Fruit fly (Drosophila melanogaster) whole organism, prepupa: ENCODE measurements around the gene CG18273.

Experiments
- CG10631 ChIP-seq: fragments of 200-800 bp; sonication (Bioruptor generic); optimal IDR thresholded peaks from 2 replicates; lab custom pipeline; 2016; ENCODE audit warnings: missing biosample characterization, missing genetic modification characterization
- CG10669 ChIP-seq: fragments of 200-800 bp; sonication (Bioruptor generic); optimal IDR thresholded peaks from 3 replicates; lab custom pipeline; 2018; ENCODE audit warnings: missing biosample characterization, mild to moderate bottlenecking, missing genetic modification characterization, moderate library complexity
- CG11294 ChIP-seq: fragments of 200-800 bp; sonication (Bioruptor generic); IDR thresholded peaks from 2 replicates; pipeline ENCODE4 v1.3.6; 2022; ENCODE audit warnings: missing biosample characterization, missing genetic modification characterization
- CG11762 ChIP-seq: fragments of 200-800 bp; sonication (Bioruptor generic); optimal IDR thresholded peaks from 3 replicates; lab custom pipeline; 2016; ENCODE audit warnings: missing biosample characterization, missing genetic modification characterization; ENCODE audit not compliant: insufficient read depth
- CG11902 ChIP-seq: fragments of 200-800 bp; sonication (Bioruptor generic); optimal IDR thresholded peaks from 3 replicates; lab custom pipeline; 2016; ENCODE audit warnings: missing biosample characterization, missing genetic modification characterization
- CG15336 ChIP-seq: fragments of 200-800 bp; sonication (Bioruptor generic); IDR thresholded peaks from 2 replicates; pipeline ENCODE4 v1.3.6; 2022; ENCODE audit warnings: missing biosample characterization, missing genetic modification characterization
- CG1621 ChIP-seq: fragments of 200-800 bp; sonication (Bioruptor generic); optimal IDR thresholded peaks from 3 replicates; lab custom pipeline; 2018; ENCODE audit warnings: missing biosample characterization, mild to moderate bottlenecking, missing genetic modification characterization
- CG3032 ChIP-seq: fragments of 200-800 bp; optimal IDR thresholded peaks from 2 replicates; lab custom pipeline; 2019; ENCODE audit warnings: missing biosample characterization, mild to moderate bottlenecking, missing genetic modification characterization, moderate library complexity
- CG31627 ChIP-seq: fragments of 200-800 bp; sonication (Bioruptor generic); optimal IDR thresholded peaks from 3 replicates; lab custom pipeline; 2016; ENCODE audit warnings: missing biosample characterization, missing genetic modification characterization
- CG34406 ChIP-seq: fragments of 200-800 bp; sonication (Bioruptor generic); optimal IDR thresholded peaks from 3 replicates; lab custom pipeline; 2016; ENCODE audit warnings: missing biosample characterization, missing genetic modification characterization
- CG4318 ChIP-seq: fragments of 200-800 bp; sonication (Bioruptor generic); optimal IDR thresholded peaks from 3 replicates; lab custom pipeline; 2017; ENCODE audit warnings: missing biosample characterization, mild to moderate bottlenecking, missing genetic modification characterization
- CG6163 ChIP-seq: fragments of 200-800 bp; sonication (Bioruptor generic); IDR thresholded peaks from 3 replicates; pipeline ENCODE4 v1.3.6; 2022; ENCODE audit warnings: missing biosample characterization, missing genetic modification characterization
- CG6808 ChIP-seq: fragments of 200-800 bp; sonication (Bioruptor generic); optimal IDR thresholded peaks from 3 replicates; lab custom pipeline; 2017; ENCODE audit warnings: missing biosample characterization, missing genetic modification characterization, mild to moderate bottlenecking, moderate library complexity, missing genetic modification reagents
- CG6854 ChIP-seq: fragments of 200-800 bp; sonication (Bioruptor generic); optimal IDR thresholded peaks from 2 replicates; lab custom pipeline; 2017; ENCODE audit warnings: missing biosample characterization, mild to moderate bottlenecking, missing genetic modification characterization
- CG7368 ChIP-seq: fragments of 200-800 bp; sonication (Bioruptor generic); optimal IDR thresholded peaks from 3 replicates; lab custom pipeline; 2016; ENCODE audit warnings: missing biosample characterization, missing genetic modification characterization
- CG8119 ChIP-seq: fragments of 200-800 bp; sonication (Bioruptor generic); IDR thresholded peaks from 3 replicates; pipeline ENCODE4 v1.3.6; 2022; ENCODE audit warnings: missing biosample characterization, missing genetic modification characterization
- CG8319 ChIP-seq: fragments of 200-800 bp; sonication (Bioruptor generic); optimal IDR thresholded peaks from 3 replicates; lab custom pipeline; 2016; ENCODE audit warnings: missing biosample characterization, missing genetic modification characterization
- CG8632 ChIP-seq: fragments of 200-800 bp; sonication (Bioruptor generic); optimal IDR thresholded peaks from 3 replicates; lab custom pipeline; 2016; ENCODE audit warnings: missing biosample characterization, missing genetic modification characterization
- CG9139 ChIP-seq: fragments of 200-800 bp; sonication (Bioruptor generic); optimal IDR thresholded peaks from 3 replicates; lab custom pipeline; 2017; ENCODE audit warnings: missing biosample characterization, mild to moderate bottlenecking, missing genetic modification characterization
- Eip75B ChIP-seq: fragments of 200-800 bp; sonication (Bioruptor generic); optimal IDR thresholded peaks from 3 replicates; lab custom pipeline; 2016; ENCODE audit warnings: missing biosample characterization, missing genetic modification characterization
- Eip78C ChIP-seq: fragments of 200-800 bp; sonication (Bioruptor generic); peaks from one replicate; lab custom pipeline; 2016; ENCODE audit warnings: missing biosample characterization, missing genetic modification characterization
- Eip93F ChIP-seq: fragments of 200-800 bp; sonication (Bioruptor generic); optimal IDR thresholded peaks from 2 replicates; lab custom pipeline; 2016; ENCODE audit warnings: missing biosample characterization, mild to moderate bottlenecking, missing genetic modification characterization
- Ets21C ChIP-seq: fragments of 200-800 bp; sonication (Bioruptor generic); optimal IDR thresholded peaks from 3 replicates; lab custom pipeline; 2016; ENCODE audit warnings: missing biosample characterization, missing genetic modification characterization
- Gug ChIP-seq: fragments of 200-800 bp; sonication (Bioruptor generic); IDR thresholded peaks from 2 replicates; pipeline ENCODE4 v1.3.6; 2022; ENCODE audit warnings: missing biosample characterization, missing genetic modification characterization
- Lpt ChIP-seq: fragments of 200-800 bp; sonication (Bioruptor generic); optimal IDR thresholded peaks from 3 replicates; lab custom pipeline; 2016; ENCODE audit warnings: missing biosample characterization, missing genetic modification characterization
- Met ChIP-seq: fragments of 200-800 bp; sonication (Bioruptor generic); optimal IDR thresholded peaks from 3 replicates; lab custom pipeline; 2016; ENCODE audit warnings: missing biosample characterization, missing genetic modification characterization
- Smox ChIP-seq: fragments of 200-800 bp; sonication (Bioruptor generic); optimal IDR thresholded peaks from 3 replicates; lab custom pipeline; 2016; ENCODE audit warnings: missing biosample characterization, missing genetic modification characterization
- Sox102F ChIP-seq: fragments of 200-800 bp; sonication (Bioruptor generic); optimal IDR thresholded peaks from 2 replicates; lab custom pipeline; 2016; ENCODE audit warnings: missing biosample characterization, mild to moderate bottlenecking, missing genetic modification characterization
- Sox14 ChIP-seq: fragments of 200-800 bp; sonication (Bioruptor generic); optimal IDR thresholded peaks from 3 replicates; lab custom pipeline; 2016; ENCODE audit warnings: missing biosample characterization, missing genetic modification characterization
- achi ChIP-seq: fragments of 200-800 bp; sonication (Bioruptor generic); optimal IDR thresholded peaks from 3 replicates; lab custom pipeline; 2016; ENCODE audit warnings: missing biosample characterization, missing genetic modification characterization
- acj6 ChIP-seq: fragments of 200-800 bp; sonication (Bioruptor generic); optimal IDR thresholded peaks from 3 replicates; lab custom pipeline; 2016; ENCODE audit warnings: missing biosample characterization, missing genetic modification characterization
- cyc ChIP-seq: fragments of 200-800 bp; sonication (Bioruptor generic); optimal IDR thresholded peaks from 3 replicates; lab custom pipeline; 2016; ENCODE audit warnings: missing biosample characterization, missing genetic modification characterization
- dac ChIP-seq: fragments of 200-800 bp; sonication (Bioruptor generic); optimal IDR thresholded peaks from 2 replicates; lab custom pipeline; 2017; ENCODE audit warnings: missing biosample characterization, mild to moderate bottlenecking, missing genetic modification characterization
- dsx ChIP-seq: fragments of 200-800 bp; optimal IDR thresholded peaks from 3 replicates; lab custom pipeline; 2019; ENCODE audit warnings: missing biosample characterization, mild to moderate bottlenecking, missing genetic modification characterization, moderate library complexity; ENCODE audit not compliant: poor library complexity, severe bottlenecking
- eg ChIP-seq: fragments of 200-800 bp; sonication (Bioruptor generic); IDR thresholded peaks from 3 replicates; pipeline ENCODE4 v1.3.6; 2022; ENCODE audit warnings: missing biosample characterization, missing genetic modification characterization
- fd85E ChIP-seq: fragments of 200-800 bp; sonication (Bioruptor generic); optimal IDR thresholded peaks from 3 replicates; lab custom pipeline; 2016; ENCODE audit warnings: missing biosample characterization, missing genetic modification characterization
- fkh ChIP-seq: fragments of 200-800 bp; sonication (Bioruptor generic); optimal IDR thresholded peaks from 3 replicates; lab custom pipeline; 2017; ENCODE audit warnings: missing biosample characterization, mild to moderate bottlenecking, missing genetic modification characterization, moderate library complexity
- lz ChIP-seq: fragments of 200-800 bp; sonication (Bioruptor generic); optimal IDR thresholded peaks from 3 replicates; lab custom pipeline; 2016; ENCODE audit warnings: missing biosample characterization, missing genetic modification characterization
- net ChIP-seq: fragments of 200-800 bp; sonication (Bioruptor generic); optimal IDR thresholded peaks from 3 replicates; lab custom pipeline; 2016; ENCODE audit warnings: missing biosample characterization, missing genetic modification characterization
- pdm3 ChIP-seq: fragments of 200-800 bp; sonication (Bioruptor generic); optimal IDR thresholded peaks from 3 replicates; lab custom pipeline; 2016; ENCODE audit warnings: missing biosample characterization, missing genetic modification characterization
- spab ChIP-seq: fragments of 200-800 bp; sonication (Bioruptor generic); optimal IDR thresholded peaks from 2 replicates; lab custom pipeline; 2017; ENCODE audit warnings: missing biosample characterization, mild to moderate bottlenecking, missing genetic modification characterization, missing genetic modification reagents
- ss ChIP-seq, 2 experiments: fragments of 200-800 bp; sonication (Bioruptor generic); optimal IDR thresholded peaks; 2 replicates in 1 of 2; 3 replicates in 1 of 2; lab custom pipeline; 2017 to 2018; ENCODE audit warnings: mild to moderate bottlenecking in 2 of 2, missing biosample characterization in 2 of 2, missing genetic modification characterization in 2 of 2, moderate library complexity in 1 of 2
- svp ChIP-seq: fragments of 200-800 bp; sonication (Bioruptor generic); peaks from one replicate; lab custom pipeline; 2016; ENCODE audit warnings: missing biosample characterization, missing genetic modification characterization
- topi ChIP-seq: fragments of 200-800 bp; sonication (Bioruptor generic); optimal IDR thresholded peaks from 3 replicates; lab custom pipeline; 2016; ENCODE audit warnings: missing biosample characterization, missing genetic modification characterization
- vri ChIP-seq: fragments of 200-800 bp; sonication (Bioruptor generic); optimal IDR thresholded peaks from 3 replicates; lab custom pipeline; 2016; ENCODE audit warnings: missing biosample characterization, mild to moderate bottlenecking, missing genetic modification characterization

The CG18273 gene

dm6 chrX:512527-512926, 25.1 kb upstream of the CG18273 start:
- TF ChIP-seq vri (GFP tag; lab: Kevin White, UChicago) (no peak), Met (GFP tag; lab: Kevin White, UChicago) (no peak), CG15336 (no peak), CG10631 (GFP tag; lab: Kevin White, UChicago) (no peak), svp (GFP tag; lab: Kevin White, UChicago) (peak; percentile 25), Eip78C (peak; percentile 67), topi (GFP tag; lab: Kevin White, UChicago) (no peak), CG34406 (GFP tag; lab: Kevin White, UChicago) (no peak), CG1621 (no peak), CG8632 (no peak), CG3032 (no peak)
- TF ChIP-seq, all 60 proteins: peak for 2

dm6 chrX:510528-510927, 23.1 kb upstream of the CG18273 start:
- TF ChIP-seq lz (GFP tag; lab: Kevin White, UChicago) (no peak), svp (GFP tag; lab: Kevin White, UChicago) (peak; percentile 94), vri (GFP tag; lab: Kevin White, UChicago) (peak; percentile 55), fkh (GFP tag; lab: Kevin White, UChicago) (peak; percentile 53)
- TF ChIP-seq, all 60 proteins: peak for 3

DNA sequence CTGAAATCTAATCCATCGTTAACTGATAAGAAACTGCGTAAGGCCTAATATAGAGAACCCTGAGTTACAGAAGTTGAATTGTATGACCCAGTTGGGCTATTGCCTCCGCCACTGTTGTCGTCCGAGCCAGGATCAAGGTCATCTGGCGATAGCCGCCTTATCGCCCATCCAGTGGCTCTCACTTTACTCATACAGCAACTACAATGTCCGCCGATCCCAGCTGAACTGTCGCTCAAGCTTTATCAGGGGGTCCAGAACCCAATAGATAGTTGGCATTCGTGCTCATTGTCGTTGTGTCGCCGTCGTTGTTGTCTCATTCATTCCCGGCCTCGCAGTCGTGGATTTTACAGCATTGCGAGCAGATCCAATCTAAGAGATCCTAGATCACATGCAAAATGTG, 21.7 kb upstream of the CG18273 start, which contains the start of gene arg:
TSS of gene arg (plus strand) at position 319 of the 400 bp plus-strand sequence.
- TF ChIP-seq svp (GFP tag; lab: Kevin White, UChicago) (peak; percentile 82), CG6163 (no peak), dsx (GFP tag; lab: Kevin White, UChicago) (peak; percentile 55)

dm6 chrX:499589-500041, 12.2 kb upstream of the CG18273 start:
- TF ChIP-seq CG10669 (GFP tag; lab: Kevin White, UChicago) (peak; percentile 74), Sox102F (GFP tag; lab: Kevin White, UChicago) (no peak), Eip93F (peak; percentile 4), CG6808 (GFP tag; lab: Kevin White, UChicago) (peak; percentile 71), Eip75B (no peak), fd85E (GFP tag; lab: Kevin White, UChicago) (peak; percentile 3), CG15336 (peak; percentile 82), CG34406 (GFP tag; lab: Kevin White, UChicago) (peak; percentile 64), CG8632 (peak; percentile 59), Smox (no peak), topi (GFP tag; lab: Kevin White, UChicago) (peak; percentile 79), pdm3 (GFP tag; lab: Kevin White, UChicago) (no peak), spab (GFP tag; lab: Kevin White, UChicago) (peak; percentile 50), CG11902 (peak; percentile 10), CG11294 (GFP tag; lab: Robert Waterston, UW) (peak; percentile 71; the same call in 1 of the 2 replicates), CG7368 (GFP tag; lab: Kevin White, UChicago) (peak; percentile 46), CG8319 (GFP tag; lab: Kevin White, UChicago) (peak; percentile 50), Gug (GFP tag; lab: Robert Waterston, UW) (peak; percentile 59; the same call in 1 of the 2 replicates), cyc (GFP tag; lab: Kevin White, UChicago) (peak; percentile 70), Ets21C (peak; percentile 70), Sox14 (GFP tag; lab: Kevin White, UChicago) (peak; percentile 79), CG6854 (GFP tag; lab: Kevin White, UChicago) (peak; percentile 7), CG31627 (peak; percentile 67), eg (peak; percentile 80), CG9139 (GFP tag; lab: Kevin White, UChicago) (no peak), Eip78C (peak; percentile 95), dac (GFP tag; lab: Kevin White, UChicago) (peak; percentile 74), Lpt (GFP tag; lab: Kevin White, UChicago) (peak; percentile 70), ss (GFP tag; optimal IDR thresholded peaks at IDR 0.05; lab: Kevin White, UChicago) (peak; percentile 14 to 63), CG11762 (GFP tag; lab: Kevin White, UChicago) (peak; percentile 42), acj6 (GFP tag; lab: Kevin White, UChicago) (peak; percentile 68), achi (GFP tag; lab: Kevin White, UChicago) (peak; percentile 68), CG4318 (GFP tag; lab: Kevin White, UChicago) (peak; percentile 82), CG8119 (GFP tag; lab: Robert Waterston, UW) (peak; percentile 78), net (GFP tag; lab: Kevin White, UChicago) (peak; percentile 83), CG3032 (peak; percentile 71)
